Fruit fly (Drosophila melanogaster): ENCODE results near the gene CG15580.

- TF ChIP-seq CG17806 (tag; optimal IDR thresholded peaks at IDR 0.05), result no peak
- TF ChIP-seq CG34367 (tag; optimal IDR thresholded peaks at IDR 0.05), result no peak
- TF ChIP-seq gl (tag; optimal IDR thresholded peaks at IDR 0.05), result no peak
- no peak for TF ChIP-seq CG9948 (tag; optimal IDR thresholded peaks at IDR 0.05)
Measured at dm6 chr3R:6038200-6038599, 19.1 kb downstream of the CG15580 start.

Measured in whole organism, pupa.